Worm (Caenorhabditis elegans): ENCODE data around the gene C32B5.15.

The C32B5.15 gene

DNA sequence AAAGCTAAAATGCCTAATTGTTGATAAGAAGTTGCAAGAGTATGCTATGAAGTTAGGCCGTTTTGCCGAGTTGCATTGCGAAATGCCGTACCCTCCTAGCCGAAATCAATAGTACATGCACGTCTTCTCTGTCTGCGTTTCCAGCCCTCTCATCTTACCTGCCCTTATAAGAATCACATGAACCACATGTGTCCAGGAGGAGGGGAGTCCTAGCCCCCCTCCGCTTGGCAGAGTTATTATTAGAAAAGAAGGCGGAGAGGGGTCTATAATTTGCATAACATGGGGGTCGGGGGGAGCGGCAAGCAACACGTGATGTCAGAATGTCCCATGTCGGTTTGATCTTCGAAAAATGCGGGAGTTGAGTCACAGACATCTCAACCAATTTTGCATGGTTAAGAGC lies 19.7 kb downstream of the C32B5.15 start:
- TF ChIP-seq drap-1 (GFP tag; optimal IDR thresholded peaks at IDR 0.05) (no peak), tbx-8 (GFP tag; optimal IDR thresholded peaks at IDR 0.05) (no peak), mep-1 (tag; optimal IDR thresholded peaks at IDR 0.05) (no peak), pha-4 (tag; optimal IDR thresholded peaks at IDR 0.05) (no peak), hlh-1 (tag; optimal IDR thresholded peaks at IDR 0.05) (no peak), ceh-39 (tag; optimal IDR thresholded peaks at IDR 0.05) (no peak), zip-8 (tag; optimal IDR thresholded peaks at IDR 0.05) (no peak), mls-2 (tag; optimal IDR thresholded peaks at IDR 0.05) (no peak), mab-5 (tag; optimal IDR thresholded peaks at IDR 0.05) (no peak), lin-13 (tag; optimal IDR thresholded peaks at IDR 0.05) (no peak), ham-2 (GFP tag; optimal IDR thresholded peaks at IDR 0.05) (no peak), ztf-11 (tag; optimal IDR thresholded peaks at IDR 0.05) (no peak)

DNA sequence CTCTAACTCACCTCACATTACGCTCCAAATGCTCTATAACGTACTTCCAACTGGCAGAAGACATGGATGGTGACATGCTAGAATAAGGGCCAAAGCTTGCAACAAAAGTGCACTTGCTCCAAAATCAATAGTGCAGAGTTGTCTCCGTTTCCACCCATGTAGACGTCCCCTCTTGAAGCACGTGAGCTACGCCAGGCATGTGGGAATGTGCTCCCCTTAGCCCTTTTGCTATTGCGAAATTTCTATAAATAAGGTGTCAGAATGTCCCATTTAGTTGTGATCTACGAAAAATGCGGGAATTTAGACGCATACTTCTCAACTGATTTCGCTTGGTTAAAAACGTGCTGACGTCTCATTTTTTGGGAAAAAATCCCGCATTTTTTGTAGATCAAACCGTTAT lies 22.4 kb downstream of the C32B5.15 start:
- TF ChIP-seq snpc-4 (tag; optimal IDR thresholded peaks at IDR 0.05) = no peak
- TF ChIP-seq drap-1 (GFP tag; optimal IDR thresholded peaks at IDR 0.05) = no peak
- TF ChIP-seq mab-5 (tag; optimal IDR thresholded peaks at IDR 0.05) = no peak
- TF ChIP-seq nhr-28 (tag; optimal IDR thresholded peaks at IDR 0.05) = no peak
- no peak for TF ChIP-seq nhr-76 (tag; optimal IDR thresholded peaks at IDR 0.05)
- no peak for TF ChIP-seq mls-2 (tag; optimal IDR thresholded peaks at IDR 0.05)
- TF ChIP-seq mep-1 (tag; optimal IDR thresholded peaks at IDR 0.05) = no peak
- no peak for TF ChIP-seq cnd-1 (tag; optimal IDR thresholded peaks at IDR 0.05)
- no peak for TF ChIP-seq sem-2 (GFP tag; optimal IDR thresholded peaks at IDR 0.05)
- no peak for TF ChIP-seq pha-4 (tag; optimal IDR thresholded peaks at IDR 0.05)
- no peak for TF ChIP-seq M03D4.4 (tag; optimal IDR thresholded peaks at IDR 0.05)
- TF ChIP-seq bed-3 (GFP tag; optimal IDR thresholded peaks at IDR 0.05) = no peak
- TF ChIP-seq blmp-1 (tag; optimal IDR thresholded peaks at IDR 0.05) = no peak
- no peak for TF ChIP-seq unc-39 (tag; optimal IDR thresholded peaks at IDR 0.05)
- TF ChIP-seq ham-2 (GFP tag; optimal IDR thresholded peaks at IDR 0.05) = no peak
- no peak for TF ChIP-seq ceh-83 (GFP tag; optimal IDR thresholded peaks at IDR 0.05)
- TF ChIP-seq elt-1 (tag; optimal IDR thresholded peaks at IDR 0.05; ENCODE audit: borderline replicate concordance, insufficient read depth) = no peak
- TF ChIP-seq lin-13 (tag; optimal IDR thresholded peaks at IDR 0.05) = no peak
- no peak for TF ChIP-seq nhr-2 (tag; optimal IDR thresholded peaks at IDR 0.05)

DNA sequence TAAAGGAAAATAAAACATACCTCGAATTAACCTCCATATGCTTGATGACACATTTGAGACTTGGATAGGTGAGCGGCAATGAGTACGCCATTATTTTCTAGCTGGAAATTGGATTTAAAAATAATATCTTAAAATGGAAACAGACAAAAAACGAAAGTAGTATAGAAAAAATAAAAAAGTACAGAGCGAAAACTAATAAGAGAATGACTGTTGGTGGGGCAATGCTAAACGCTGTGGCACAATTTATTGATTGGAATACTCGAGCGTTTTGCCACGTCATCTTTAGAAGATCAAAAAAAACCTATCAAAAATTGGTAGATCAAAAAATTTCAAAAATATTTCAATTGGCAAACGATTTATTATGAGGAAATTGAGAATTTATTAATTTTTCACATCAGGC lies 24.7 kb downstream of the C32B5.15 start, which contains the start of gene fbxc-32:
TSS of gene fbxc-32 (minus strand) at position 101 of the 400 bp plus-strand sequence.
- TF ChIP-seq unc-39 (tag; optimal IDR thresholded peaks at IDR 0.05) (no peak), bed-3 (GFP tag; optimal IDR thresholded peaks at IDR 0.05) (no peak), lsy-2 (tag; optimal IDR thresholded peaks at IDR 0.05) (no peak), nhr-28 (tag; optimal IDR thresholded peaks at IDR 0.05) (no peak), unc-120 (tag; optimal IDR thresholded peaks at IDR 0.05; ENCODE audit: poor library complexity, severe bottlenecking) (no peak), elt-3 (tag; optimal IDR thresholded peaks at IDR 0.05) (no peak), snpc-4 (tag; optimal IDR thresholded peaks at IDR 0.05) (no peak), mls-2 (tag; optimal IDR thresholded peaks at IDR 0.05) (no peak), flh-1 (GFP tag; optimal IDR thresholded peaks at IDR 0.05) (no peak)

- TF ChIP-seq snpc-4 (tag; optimal IDR thresholded peaks at IDR 0.05) (no peak), ztf-11 (tag; optimal IDR thresholded peaks at IDR 0.05) (no peak), mep-1 (tag; optimal IDR thresholded peaks at IDR 0.05) (no peak), mls-2 (tag; optimal IDR thresholded peaks at IDR 0.05) (no peak), lin-13 (tag; optimal IDR thresholded peaks at IDR 0.05) (no peak), unc-120 (tag; optimal IDR thresholded peaks at IDR 0.05; ENCODE audit: poor library complexity, severe bottlenecking) (no peak), ces-1 (GFP tag; optimal IDR thresholded peaks at IDR 0.05) (no peak), nhr-28 (tag; optimal IDR thresholded peaks at IDR 0.05) (no peak), nhr-237 (tag; optimal IDR thresholded peaks at IDR 0.05) (no peak), cnd-1 (tag; optimal IDR thresholded peaks at IDR 0.05) (no peak), M03D4.4 (tag; optimal IDR thresholded peaks at IDR 0.05) (no peak), blmp-1 (tag; optimal IDR thresholded peaks at IDR 0.05) (no peak), elt-1 (tag; optimal IDR thresholded peaks at IDR 0.05; ENCODE audit: borderline replicate concordance, insufficient read depth) (no peak), ham-2 (GFP tag; optimal IDR thresholded peaks at IDR 0.05) (no peak)
These were observed 29.0 kb downstream of the C32B5.15 start, which contains the start of gene clec-43 for ce11 chrII:943773-944172. Gene clec-43 (plus strand): TSS chrII:944066.

DNA sequence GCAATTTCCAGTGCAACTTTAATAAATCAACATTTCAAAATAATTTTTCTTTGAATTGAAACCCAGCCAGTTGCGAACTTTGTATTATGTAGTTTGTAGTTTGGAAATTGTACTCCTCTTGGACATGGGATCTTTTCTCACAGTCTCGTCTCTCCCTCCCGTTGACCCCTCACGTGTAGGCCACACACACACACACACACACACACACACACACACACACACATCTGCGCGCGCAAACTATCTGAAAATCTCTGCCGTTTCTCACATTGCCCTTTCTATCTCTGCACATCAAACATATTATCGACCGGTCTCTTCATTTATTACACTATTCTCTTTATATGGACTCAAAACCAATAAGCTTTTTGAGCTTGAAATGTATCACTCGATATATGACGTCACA lies 32.0 kb downstream of the C32B5.15 start, which contains the start of gene fbxc-36:
TSS of gene fbxc-36 (plus strand) at position 205 of the 400 bp plus-strand sequence.
- TF ChIP-seq pha-4 (tag; optimal IDR thresholded peaks at IDR 0.05) (no peak), lin-32 (GFP tag; optimal IDR thresholded peaks at IDR 0.05) (no peak), drap-1 (GFP tag; optimal IDR thresholded peaks at IDR 0.05) (no peak), nhr-237 (tag; optimal IDR thresholded peaks at IDR 0.05) (no peak), nhr-12 (tag; optimal IDR thresholded peaks at IDR 0.05) (peak; percentile 41), ztf-11 (tag; optimal IDR thresholded peaks at IDR 0.05) (no peak), elt-1 (tag; optimal IDR thresholded peaks at IDR 0.05; ENCODE audit: borderline replicate concordance, insufficient read depth) (no peak), unc-120 (tag; optimal IDR thresholded peaks at IDR 0.05; ENCODE audit: poor library complexity, severe bottlenecking) (no peak), mab-5 (tag; optimal IDR thresholded peaks at IDR 0.05) (no peak), hlh-1 (tag; optimal IDR thresholded peaks at IDR 0.05) (no peak), nhr-2 (tag; optimal IDR thresholded peaks at IDR 0.05) (peak; percentile 60), unc-62 (GFP tag; optimal IDR thresholded peaks at IDR 0.05) (no peak), flh-1 (GFP tag; optimal IDR thresholded peaks at IDR 0.05) (no peak), bed-3 (GFP tag; optimal IDR thresholded peaks at IDR 0.05) (no peak), ces-1 (GFP tag; optimal IDR thresholded peaks at IDR 0.05) (no peak), tbx-8 (GFP tag; optimal IDR thresholded peaks at IDR 0.05) (no peak), nhr-28 (tag; optimal IDR thresholded peaks at IDR 0.05) (no peak), ham-2 (GFP tag; optimal IDR thresholded peaks at IDR 0.05) (no peak), ceh-43 (GFP tag; optimal IDR thresholded peaks at IDR 0.05) (no peak), M03D4.4 (tag; optimal IDR thresholded peaks at IDR 0.05) (no peak), snpc-4 (tag; optimal IDR thresholded peaks at IDR 0.05) (no peak), ceh-39 (tag; optimal IDR thresholded peaks at IDR 0.05) (peak; percentile 12), ceh-83 (GFP tag; optimal IDR thresholded peaks at IDR 0.05) (no peak), cnd-1 (tag; optimal IDR thresholded peaks at IDR 0.05) (peak; percentile 14), nhr-76 (tag; optimal IDR thresholded peaks at IDR 0.05) (no peak), sptf-1 (tag; optimal IDR thresholded peaks at IDR 0.05) (peak; percentile 45)

All from whole organism, mixed stage, embryonic.